Fruit fly (Drosophila melanogaster): ENCODE measurements around the gene Pomp.

Gene Pomp

dm6 chr2L:20758847-20759465 is 28.5 kb upstream of the Pomp start (continued):
- TF ChIP-seq abd-A (tag; optimal IDR thresholded peaks at IDR 0.05): no peak
- peak; percentile 50 for TF ChIP-seq zen (tag; optimal IDR thresholded peaks at IDR 0.05)
- TF ChIP-seq nerfin-1 (tag; optimal IDR thresholded peaks at IDR 0.05): no peak

DNA sequence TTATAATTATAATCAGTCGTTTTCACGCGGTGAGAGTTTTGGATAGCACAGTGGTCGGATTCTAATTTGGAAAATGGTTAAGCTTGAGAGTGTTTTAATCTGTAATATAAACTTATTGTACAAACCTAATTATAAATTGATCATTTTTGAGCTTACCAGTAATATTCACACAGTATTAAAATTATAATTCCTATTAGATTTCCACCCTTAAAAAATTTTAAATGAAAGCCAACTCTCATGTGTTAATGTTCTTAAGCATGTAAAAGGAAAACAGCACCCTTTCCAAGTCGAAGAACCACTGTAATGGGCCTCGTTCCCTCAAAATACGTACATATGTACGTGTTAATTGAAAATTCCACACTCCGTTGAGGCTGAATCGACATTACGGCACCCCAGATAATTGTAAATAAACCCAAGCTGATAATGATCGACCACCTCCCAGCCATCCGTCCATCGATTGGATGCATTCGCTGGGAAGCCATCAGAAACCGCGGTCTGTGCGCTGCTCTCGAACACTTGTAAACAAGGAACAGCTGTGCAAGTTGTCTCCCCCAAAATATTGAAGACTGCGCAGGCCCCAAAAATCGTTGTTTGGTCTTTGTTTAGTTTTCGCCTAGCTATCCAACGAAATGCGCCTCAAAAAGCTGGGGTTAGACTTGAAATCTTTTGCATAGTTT is 27.5 kb upstream of the Pomp start:
- peak; percentile 29; the same call in 1 of the 2 replicates for TF ChIP-seq CG9215 (GFP tag; IDR thresholded peaks at IDR 0.05)
- TF ChIP-seq zfh2 (GFP tag; optimal IDR thresholded peaks at IDR 0.05): peak; percentile 14
- TF ChIP-seq CG2678 (tag; optimal IDR thresholded peaks at IDR 0.05): peak; percentile 76
- peak; percentile 10 for TF ChIP-seq CG18476 (GFP tag; optimal IDR thresholded peaks at IDR 0.05)
- no peak for TF ChIP-seq Scr (GFP tag; IDR thresholded peaks at IDR 0.05; ENCODE audit: partially characterized antibody)
- TF ChIP-seq ci (GFP tag; IDR thresholded peaks at IDR 0.05): peak; percentile 6; the same call in 1 of the 3 replicates
- peak; percentile 5 for TF ChIP-seq ATbp (GFP tag; optimal IDR thresholded peaks at IDR 0.05)
- peak; percentile 57 for TF ChIP-seq lmd (GFP tag; IDR thresholded peaks at IDR 0.05)
- no peak for TF ChIP-seq CG17612 (GFP tag; IDR thresholded peaks at IDR 0.05)
- no peak for TF ChIP-seq sob (GFP tag; IDR thresholded peaks at IDR 0.05)
- TF ChIP-seq gfzf (GFP tag; optimal IDR thresholded peaks at IDR 0.05): no peak
- TF ChIP-seq Dbx (GFP tag; IDR thresholded peaks at IDR 0.05): peak; percentile 36; the same call in 1 of the 3 replicates
- peak; percentile 46 for TF ChIP-seq CG9727 (GFP tag; optimal IDR thresholded peaks at IDR 0.05)
- no peak for TF ChIP-seq CG4360 (GFP tag; IDR thresholded peaks at IDR 0.05)
- TF ChIP-seq Opbp (GFP tag; IDR thresholded peaks at IDR 0.05; ENCODE audit: partially characterized antibody): no peak
- TF ChIP-seq CG8478 (optimal IDR thresholded peaks at IDR 0.05): no peak
- TF ChIP-seq toy (GFP tag; IDR thresholded peaks at IDR 0.05): no peak
- no peak for TF ChIP-seq hbn (GFP tag; IDR thresholded peaks at IDR 0.05; ENCODE audit: partially characterized antibody)
- TF ChIP-seq Mad (GFP tag; optimal IDR thresholded peaks at IDR 0.05): no peak
- TF ChIP-seq wek (GFP tag; optimal IDR thresholded peaks at IDR 0.05): no peak
- no peak for TF ChIP-seq CG4404 (GFP tag; IDR thresholded peaks at IDR 0.05)
- no peak for TF ChIP-seq Dp (GFP tag; optimal IDR thresholded peaks at IDR 0.05)
- no peak for TF ChIP-seq zf30C (GFP tag; optimal IDR thresholded peaks at IDR 0.05)
- TF ChIP-seq otp (GFP tag; IDR thresholded peaks at IDR 0.05): 0 out of 3 replicates have a peak, but pooled peaks have one; percentile 44
- peak; percentile 33 for TF ChIP-seq tio (GFP tag; optimal IDR thresholded peaks at IDR 0.05)
- peak; percentile 48; the same call in 1 of the 2 replicates for TF ChIP-seq CG31441 (GFP tag; IDR thresholded peaks at IDR 0.05)
- no peak for TF ChIP-seq prd (optimal IDR thresholded peaks at IDR 0.05)
- TF ChIP-seq prd (GFP tag; IDR thresholded peaks at IDR 0.05): peak; percentile 46; the same call in 2 of the 3 replicates
- no peak for TF ChIP-seq Hr78 (GFP tag; optimal IDR thresholded peaks at IDR 0.05)
- TF ChIP-seq Abd-B (GFP tag; optimal IDR thresholded peaks at IDR 0.05): peak; percentile 34
- peak; percentile 23 for TF ChIP-seq pho (GFP tag; optimal IDR thresholded peaks at IDR 0.05)
- TF ChIP-seq Myb (GFP tag; optimal IDR thresholded peaks at IDR 0.05): no peak
- peak; percentile 69 for TF ChIP-seq Xrp1 (GFP tag; IDR thresholded peaks at IDR 0.05)
- TF ChIP-seq tgo (GFP tag; IDR thresholded peaks at IDR 0.05): peak; percentile 50; the same call in 2 of the 3 replicates
- TF ChIP-seq HLHmδ (GFP tag; optimal IDR thresholded peaks at IDR 0.05): no peak
- no peak for TF ChIP-seq CG8290 (GFP tag; optimal IDR thresholded peaks at IDR 0.05)
- no peak for TF ChIP-seq CG8290 (tag; optimal IDR thresholded peaks at IDR 0.05)
- peak; percentile 59 for TF ChIP-seq phol (tag; optimal IDR thresholded peaks at IDR 0.05)
- TF ChIP-seq Hr3 (GFP tag; optimal IDR thresholded peaks at IDR 0.05): peak; percentile 38
- no peak for TF ChIP-seq ap (GFP tag; IDR thresholded peaks at IDR 0.05)
- no peak for TF ChIP-seq CG10431 (GFP tag; optimal IDR thresholded peaks at IDR 0.05)
- no peak for TF ChIP-seq sc (optimal IDR thresholded peaks at IDR 0.05)
- peak; percentile 4 for TF ChIP-seq sc (GFP tag; optimal IDR thresholded peaks at IDR 0.05)
- TF ChIP-seq Spps (tag; optimal IDR thresholded peaks at IDR 0.05): no peak
- peak; percentile 15 for TF ChIP-seq NfI (GFP tag; optimal IDR thresholded peaks at IDR 0.05)
